Worm (Caenorhabditis elegans): ENCODE data around the gene mct-6.

DNA sequence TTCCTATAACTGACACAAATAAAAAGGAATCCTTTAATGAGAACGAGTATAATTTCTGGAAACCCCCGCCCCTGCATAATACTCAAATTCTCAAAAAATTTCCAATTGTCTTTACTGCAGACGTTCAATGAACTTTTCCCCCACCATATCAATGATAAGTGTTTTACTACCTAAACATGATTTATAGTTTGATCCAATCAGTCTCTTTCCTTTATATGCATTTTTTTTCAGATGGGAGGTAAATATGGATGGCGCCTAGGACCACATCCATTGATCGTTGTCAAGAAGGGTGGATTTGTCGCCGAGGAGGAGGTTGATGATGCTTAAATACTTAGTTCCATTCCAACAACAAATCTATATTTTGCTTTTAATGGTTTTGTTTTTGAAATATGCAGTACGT is 16.9 kb upstream of the mct-6 start:
- TF ChIP-seq him-1 (tag; optimal IDR thresholded peaks at IDR 0.05), result no peak
- no peak for TF ChIP-seq W03F9.2 (tag; optimal IDR thresholded peaks at IDR 0.05)

Data from whole organism, L4/young adult.